Fruit fly (Drosophila melanogaster): ENCODE data around the gene Obp99b.

dm6 chr3R:29723048-29723656 lies 6.5 kb upstream of the Obp99b start, which contains the start of gene Pcd:
- TF ChIP-seq Sin3A (optimal IDR thresholded peaks at IDR 0.05) (no peak), Myc (optimal IDR thresholded peaks at IDR 0.05) (no peak), insv (optimal IDR thresholded peaks at IDR 0.05) (no peak)

Data from Kc167 (cell line).